Worm (Caenorhabditis elegans) whole organism, early embryonic: ENCODE results near the gene mltn-7.

Source experiments
- flt-1 ChIP-seq: fragments of 200-800 bp; sonication (Bioruptor generic); IDR thresholded peaks from 2 replicates; pipeline ENCODE4 v1.3.6; 2022; ENCODE audit warnings: missing genetic modification characterization, missing compliant biosample characterization
- hmg-4 ChIP-seq: fragments of 200-800 bp; sonication (Bioruptor generic); optimal IDR thresholded peaks from 2 replicates; lab custom pipeline; 2018; ENCODE audit warnings: mild to moderate bottlenecking, missing genetic modification characterization, missing compliant biosample characterization
- pes-1 ChIP-seq: fragments of 200-800 bp; sonication (Bioruptor generic); IDR thresholded peaks from 2 replicates; pipeline ENCODE4 v1.3.6; 2022; ENCODE audit warnings: missing genetic modification reagents, missing genetic modification characterization, missing compliant biosample characterization
- scrt-1 ChIP-seq: fragments of 200-800 bp; sonication (Bioruptor generic); IDR thresholded peaks from 2 replicates; pipeline ENCODE4 v1.3.6; 2022; ENCODE audit warnings: missing genetic modification characterization, missing compliant biosample characterization
- sea-1 ChIP-seq: fragments of 200-800 bp; sonication (Bioruptor generic); conservative IDR thresholded peaks from 2 replicates; pipeline ENCODE4 v1.3.6; 2022; ENCODE audit warnings: missing genetic modification characterization, missing compliant biosample characterization
- tbx-37 ChIP-seq: fragments of 200-800 bp; sonication (Bioruptor generic); conservative IDR thresholded peaks from 2 replicates; pipeline ENCODE4 v1.3.6; 2022; ENCODE audit warnings: missing genetic modification reagents, missing genetic modification characterization, missing compliant biosample characterization
- tra-4 ChIP-seq: sonication (generic microtip); optimal IDR thresholded peaks from 2 replicates; lab custom pipeline; 2017; ENCODE audit warnings: missing genetic modification characterization, missing compliant biosample characterization

- TF ChIP-seq flt-1 (GFP tag; lab: Robert Waterston, UW), result no peak
- TF ChIP-seq scrt-1, result no peak
- no peak for TF ChIP-seq pes-1 (GFP tag; lab: Robert Waterston, UW)
- no peak for TF ChIP-seq tbx-37 (GFP tag; lab: Robert Waterston, UW)
- no peak for TF ChIP-seq hmg-4 (GFP tag; lab: Kevin White, UChicago)
- TF ChIP-seq sea-1 (GFP tag; lab: Robert Waterston, UW), result no peak
- TF ChIP-seq tra-4 (tag; lab: Kevin White, UChicago), result no peak
These were observed at the start of gene mltn-7 for ce11 chrV:370033-370432.
